Worm (Caenorhabditis elegans): ENCODE data around the gene dhs-24.

- TF ChIP-seq flt-1 (GFP tag; IDR thresholded peaks at IDR 0.05) (no peak), cog-1 (tag; optimal IDR thresholded peaks at IDR 0.05) (no peak)
Measured at ce11 chrV:19954491-19954890, 8.1 kb upstream of the dhs-24 start.
